Fruit fly (Drosophila melanogaster): ENCODE measurements around the gene CG42544.

CG42544 gene

DNA sequence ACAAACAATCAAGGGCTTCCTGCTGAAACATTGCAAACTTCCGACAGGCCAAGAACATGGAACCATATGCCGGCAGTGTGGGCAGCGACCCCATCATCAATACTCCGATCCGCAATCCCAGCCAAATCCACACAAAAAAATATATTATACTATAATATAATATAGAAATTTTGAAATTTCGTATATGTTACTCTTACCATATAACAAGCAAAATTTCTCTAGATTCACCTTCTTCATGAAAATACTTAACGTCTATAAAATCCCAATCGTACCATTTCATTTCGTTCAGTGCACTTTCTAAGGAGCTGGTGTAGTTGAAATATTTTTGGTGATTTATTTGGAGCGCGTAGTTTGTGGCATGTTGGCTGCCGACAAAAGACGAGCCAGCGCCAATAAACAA lies 30.2 kb downstream of the CG42544 start (continued):
- TF ChIP-seq CG18599 (GFP tag; optimal IDR thresholded peaks at IDR 0.05), result peak; percentile 75
- no peak for TF ChIP-seq CG17612 (GFP tag; IDR thresholded peaks at IDR 0.05)
- peak; percentile 40 for TF ChIP-seq Sox102F (GFP tag; optimal IDR thresholded peaks at IDR 0.05)
- peak; percentile 9 for TF ChIP-seq CG17385 (GFP tag; optimal IDR thresholded peaks at IDR 0.05)
- peak; percentile 20 for TF ChIP-seq cwo (GFP tag; optimal IDR thresholded peaks at IDR 0.05)
- TF ChIP-seq gem (tag; optimal IDR thresholded peaks at IDR 0.05), result peak; percentile 60
- TF ChIP-seq CG8944 (GFP tag; optimal IDR thresholded peaks at IDR 0.05), result no peak
- TF ChIP-seq Xbp1 (GFP tag; optimal IDR thresholded peaks at IDR 0.05), result peak; percentile 14
- peak; percentile 38 for TF ChIP-seq Meics (GFP tag; optimal IDR thresholded peaks at IDR 0.05)
- TF ChIP-seq Hmr (GFP tag; optimal IDR thresholded peaks at IDR 0.05), result peak; percentile 54
- TF ChIP-seq otp (GFP tag; IDR thresholded peaks at IDR 0.05), result 0 out of 3 replicates have a peak, but pooled peaks have one; percentile 9
- TF ChIP-seq CG12391 (tag; optimal IDR thresholded peaks at IDR 0.05), result no peak
- peak; percentile 60; the same call in 2 of the 3 replicates for TF ChIP-seq row (GFP tag; IDR thresholded peaks at IDR 0.05)
- TF ChIP-seq CG32772 (GFP tag; IDR thresholded peaks at IDR 0.05), result peak; percentile 43; the same call in 1 of the 2 replicates
- TF ChIP-seq CG9817 (tag; optimal IDR thresholded peaks at IDR 0.05), result peak; percentile 10
- peak; percentile 28 for TF ChIP-seq HHEX (GFP tag; optimal IDR thresholded peaks at IDR 0.05)
- peak in 1 of 2 experiments; percentile 49 for TF ChIP-seq Hr51 (GFP tag; optimal IDR thresholded peaks at IDR 0.05)
- peak; percentile 14 for TF ChIP-seq Oli (tag; optimal IDR thresholded peaks at IDR 0.05)
- no peak for TF ChIP-seq CG6689 (GFP tag; IDR thresholded peaks at IDR 0.05)
- TF ChIP-seq CG14014 (GFP tag; IDR thresholded peaks at IDR 0.05), result 0 out of 2 replicates have a peak, but pooled peaks have one; percentile 16
- 0 out of 3 replicates have a peak, but pooled peaks have one; percentile 10 for TF ChIP-seq B-H1 (GFP tag; IDR thresholded peaks at IDR 0.05)
- no peak for TF ChIP-seq crol (GFP tag; IDR thresholded peaks at IDR 0.05)
- TF ChIP-seq CG4730 (GFP tag; IDR thresholded peaks at IDR 0.05), result no peak
- TF ChIP-seq CG11504 (tag; optimal IDR thresholded peaks at IDR 0.05), result peak; percentile 62
- peak; percentile 6 for TF ChIP-seq fd96Cb (tag; optimal IDR thresholded peaks at IDR 0.05)
- TF ChIP-seq CG9932 (GFP tag; IDR thresholded peaks at IDR 0.05), result peak; percentile 33; the same call in 1 of the 2 replicates
- peak; percentile 40 for TF ChIP-seq CG13424 (tag; optimal IDR thresholded peaks at IDR 0.05)

DNA sequence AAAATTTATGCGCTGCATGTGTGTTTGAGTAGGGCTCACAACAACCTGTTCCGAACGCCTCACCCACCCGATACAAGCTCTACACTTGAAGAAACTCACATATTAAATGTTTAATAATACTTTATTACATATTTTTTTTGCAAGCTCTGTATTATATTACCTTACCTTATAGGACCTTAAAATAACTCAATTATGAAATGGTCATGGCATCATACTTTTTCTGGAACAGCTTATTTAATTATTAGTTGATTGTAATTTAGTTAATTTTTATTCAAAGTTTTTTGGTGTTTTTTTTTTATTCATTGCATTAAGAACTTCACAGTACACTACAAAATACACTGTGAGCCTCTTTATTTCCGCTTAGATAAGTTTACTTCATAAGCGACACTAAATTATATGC lies 32.1 kb downstream of the CG42544 start:
- TF ChIP-seq CG11504 (tag; optimal IDR thresholded peaks at IDR 0.05) (peak; percentile 53), Blimp-1 (GFP tag; optimal IDR thresholded peaks at IDR 0.05) (peak; percentile 15), CG17361 (GFP tag; IDR thresholded peaks at IDR 0.05) (0 out of 3 replicates have a peak, but pooled peaks have one; percentile 14), gem (tag; optimal IDR thresholded peaks at IDR 0.05) (peak; percentile 17), ash1 (GFP tag; optimal IDR thresholded peaks at IDR 0.05) (no peak)

DNA sequence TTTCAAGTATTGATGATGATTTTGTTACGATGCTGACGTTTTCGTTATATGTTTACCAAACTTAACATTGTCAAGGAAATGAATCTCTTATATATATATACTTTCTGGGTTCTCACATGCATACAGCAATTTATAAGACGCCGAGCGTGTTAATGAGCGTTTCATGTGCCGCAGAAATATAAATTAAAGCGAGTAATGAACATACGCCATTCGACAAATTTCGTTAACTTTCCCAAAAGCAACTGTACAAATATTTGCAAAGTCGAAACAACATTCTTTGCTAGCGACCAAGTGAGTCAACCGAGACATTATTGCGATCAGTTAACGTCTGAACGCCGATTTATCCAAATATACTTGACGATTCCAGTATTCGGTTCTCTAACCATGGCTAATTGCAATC lies 40.4 kb downstream of the CG42544 start, which contains the start of gene CG31496:
Gene CG31496, plus strand, starts transcription at position 301 of the 400 bp plus-strand sequence.
- TF ChIP-seq amos (GFP tag; IDR thresholded peaks at IDR 0.05; ENCODE audit: partially characterized antibody) (no peak), CG7357 (GFP tag; IDR thresholded peaks at IDR 0.05) (no peak), Drgx (GFP tag; IDR thresholded peaks at IDR 0.05) (no peak), Ada2b (GFP tag; IDR thresholded peaks at IDR 0.05) (no peak), CG15514 (GFP tag; optimal IDR thresholded peaks at IDR 0.05) (no peak), aop (GFP tag; IDR thresholded peaks at IDR 0.05) (no peak), CG9876 (GFP tag; optimal IDR thresholded peaks at IDR 0.05) (no peak), CG10209 (GFP tag; optimal IDR thresholded peaks at IDR 0.05) (no peak), CG2202 (tag; optimal IDR thresholded peaks at IDR 0.05) (no peak), da (GFP tag; optimal IDR thresholded peaks at IDR 0.05) (no peak), tgo (GFP tag; IDR thresholded peaks at IDR 0.05) (no peak), usp (GFP tag; optimal IDR thresholded peaks at IDR 0.05) (no peak), CTCF (GFP tag; optimal IDR thresholded peaks at IDR 0.05) (no peak), CG32532 (GFP tag; IDR thresholded peaks at IDR 0.05) (no peak), bbx (GFP tag; IDR thresholded peaks at IDR 0.05; ENCODE audit: partially characterized antibody) (no peak), CG10565 (GFP tag; optimal IDR thresholded peaks at IDR 0.05) (no peak)
